Worm (Caenorhabditis elegans) whole organism, young adult: ENCODE measurements around the gene rga-9.

Source experiments
- C17E4.6 ChIP-seq: fragments of 200-800 bp; sonication (Bioruptor generic); IDR thresholded peaks from 2 replicates; pipeline ENCODE4 v1.3.6; 2022; ENCODE audit warnings: missing genetic modification reagents, missing genetic modification characterization, missing compliant biosample characterization
- F22D6.2 ChIP-seq: sonication (generic microtip); optimal IDR thresholded peaks from 2 replicates; lab custom pipeline; 2016; ENCODE audit warnings: mild to moderate bottlenecking, missing genetic modification characterization, missing compliant biosample characterization
- F23B12.7 ChIP-seq: sonication (generic microtip); optimal IDR thresholded peaks from 2 replicates; lab custom pipeline; 2017; ENCODE audit warnings: missing genetic modification characterization, mild to moderate bottlenecking, missing compliant biosample characterization, antibody characterized with exemption, moderate library complexity; ENCODE audit not compliant: insufficient read depth
- F55B11.4 ChIP-seq: sonication (generic microtip); optimal IDR thresholded peaks from 2 replicates; lab custom pipeline; 2016; ENCODE audit warnings: missing compliant biosample characterization, missing genetic modification characterization, borderline replicate concordance; ENCODE audit not compliant: insufficient read depth
- F57C9.4 ChIP-seq: sonication (generic microtip); optimal IDR thresholded peaks from 2 replicates; lab custom pipeline; 2017; ENCODE audit warnings: mild to moderate bottlenecking, missing genetic modification characterization, missing compliant biosample characterization
- K11D2.4 ChIP-seq: fragments of 200-800 bp; sonication (Bioruptor generic); IDR thresholded peaks from 2 replicates; pipeline ENCODE4 v1.3.6; 2022; ENCODE audit warnings: missing genetic modification reagents, missing genetic modification characterization, missing compliant biosample characterization
- Y53F4B.3 ChIP-seq: fragments of 200-800 bp; sonication (Bioruptor generic); IDR thresholded peaks from 2 replicates; pipeline ENCODE4 v1.3.6; 2022; ENCODE audit warnings: missing genetic modification reagents, missing genetic modification characterization, missing compliant biosample characterization
- aptf-2 ChIP-seq: fragments of 200-800 bp; sonication (Bioruptor generic); conservative IDR thresholded peaks from 2 replicates; pipeline ENCODE4 v1.3.6; 2022; ENCODE audit warnings: missing genetic modification reagents, missing genetic modification characterization, missing compliant biosample characterization
- aptf-3 ChIP-seq: fragments of 200-800 bp; sonication (Bioruptor generic); IDR thresholded peaks from 2 replicates; pipeline ENCODE4 v1.3.6; 2022; ENCODE audit warnings: missing genetic modification characterization, missing compliant biosample characterization
- atf-7 ChIP-seq: sonication (generic microtip); optimal IDR thresholded peaks from 2 replicates; lab custom pipeline; 2017; ENCODE audit warnings: mild to moderate bottlenecking, missing genetic modification characterization, missing compliant biosample characterization
- attf-3 ChIP-seq: fragments of 200-800 bp; sonication (Bioruptor generic); conservative IDR thresholded peaks from 2 replicates; pipeline ENCODE4 v1.3.6; 2022; ENCODE audit warnings: missing genetic modification reagents, missing genetic modification characterization, missing compliant biosample characterization
- attf-5 ChIP-seq: fragments of 200-800 bp; sonication (Bioruptor generic); optimal IDR thresholded peaks from 2 replicates; lab custom pipeline; 2018; ENCODE audit warnings: mild to moderate bottlenecking, missing genetic modification characterization, missing compliant biosample characterization
- attf-6 ChIP-seq: fragments of 200-800 bp; sonication (Bioruptor generic); IDR thresholded peaks from 2 replicates; pipeline ENCODE4 v1.3.6; 2022; ENCODE audit warnings: missing genetic modification reagents, missing genetic modification characterization, missing compliant biosample characterization
- bed-1 ChIP-seq: fragments of 200-800 bp; sonication (Bioruptor generic); IDR thresholded peaks from 2 replicates; pipeline ENCODE4 v1.3.6; 2022; ENCODE audit warnings: missing genetic modification reagents, missing genetic modification characterization, missing compliant biosample characterization
- ceh-100 ChIP-seq: fragments of 200-800 bp; sonication (Bioruptor generic); IDR thresholded peaks from 2 replicates; pipeline ENCODE4 v1.3.6; 2022; ENCODE audit warnings: missing genetic modification reagents, missing genetic modification characterization, missing compliant biosample characterization
- ceh-58 ChIP-seq: fragments of 200-800 bp; sonication (Bioruptor generic); IDR thresholded peaks from 2 replicates; pipeline ENCODE4 v1.3.6; 2022; ENCODE audit warnings: missing genetic modification characterization, missing compliant biosample characterization
- ceh-79 ChIP-seq: sonication (generic microtip); optimal IDR thresholded peaks from 2 replicates; lab custom pipeline; 2017; ENCODE audit warnings: mild to moderate bottlenecking, missing genetic modification characterization, missing compliant biosample characterization
- ceh-91 ChIP-seq: fragments of 200-800 bp; sonication (Bioruptor generic); IDR thresholded peaks from 2 replicates; pipeline ENCODE4 v1.3.6; 2022; ENCODE audit warnings: missing genetic modification reagents, missing genetic modification characterization, missing compliant biosample characterization
- dpff-1 ChIP-seq: sonication (generic microtip); optimal IDR thresholded peaks from 2 replicates; lab custom pipeline; 2017; ENCODE audit warnings: mild to moderate bottlenecking, missing genetic modification characterization, missing compliant biosample characterization
- ekl-4 ChIP-seq: fragments of 200-800 bp; sonication (Bioruptor generic); IDR thresholded peaks from 2 replicates; pipeline ENCODE4 v1.3.6; 2022; ENCODE audit warnings: missing genetic modification reagents, missing genetic modification characterization, missing compliant biosample characterization
- ets-4 ChIP-seq: fragments of 200-800 bp; sonication (Bioruptor generic); optimal IDR thresholded peaks from 2 replicates; lab custom pipeline; 2018; ENCODE audit warnings: mild to moderate bottlenecking, missing genetic modification characterization, missing compliant biosample characterization
- gei-17 ChIP-seq: fragments of 200-800 bp; sonication (Bioruptor generic); optimal IDR thresholded peaks from 2 replicates; lab custom pipeline; 2018; ENCODE audit warnings: mild to moderate bottlenecking, missing genetic modification characterization, missing compliant biosample characterization
- hlh-26 ChIP-seq: fragments of 200-800 bp; sonication (Bioruptor generic); conservative IDR thresholded peaks from 2 replicates; pipeline ENCODE4 v1.3.6; 2022; ENCODE audit warnings: missing genetic modification reagents, missing genetic modification characterization, missing compliant biosample characterization
- hsf-1 ChIP-seq: fragments of 200-800 bp; sonication (Bioruptor generic); IDR thresholded peaks from 2 replicates; pipeline ENCODE4 v1.3.6; 2022; ENCODE audit warnings: missing genetic modification reagents, missing genetic modification characterization, missing compliant biosample characterization
- lin-26 ChIP-seq: fragments of 200-800 bp; sonication (Bioruptor generic); IDR thresholded peaks from 2 replicates; pipeline ENCODE4 v1.3.6; 2022; ENCODE audit warnings: missing genetic modification reagents, missing genetic modification characterization, missing compliant biosample characterization
- lin-40 ChIP-seq: sonication (generic microtip); optimal IDR thresholded peaks from 2 replicates; lab custom pipeline; 2016; ENCODE audit warnings: missing genetic modification characterization, mild to moderate bottlenecking, missing compliant biosample characterization, missing genotype, missing genetic modification reagents
- madf-10 ChIP-seq: sonication (generic microtip); optimal IDR thresholded peaks from 2 replicates; lab custom pipeline; 2016; ENCODE audit warnings: mild to moderate bottlenecking, missing genetic modification characterization, missing compliant biosample characterization
- mel-28 ChIP-seq: sonication (generic microtip); optimal IDR thresholded peaks from 2 replicates; lab custom pipeline; 2016; ENCODE audit warnings: borderline replicate concordance, mild to moderate bottlenecking, missing genetic modification characterization, missing compliant biosample characterization
- nfya-1 ChIP-seq: sonication (generic microtip); optimal IDR thresholded peaks from 2 replicates; lab custom pipeline; 2017; ENCODE audit warnings: antibody characterized with exemption, missing compliant biosample characterization, missing genetic modification characterization, borderline replicate concordance; ENCODE audit not compliant: insufficient read depth
- nfyb-1 ChIP-seq: fragments of 200-800 bp; sonication (Bioruptor generic); IDR thresholded peaks from 2 replicates; pipeline ENCODE4 v1.3.6; 2022; ENCODE audit warnings: missing genetic modification reagents, missing genetic modification characterization, missing compliant biosample characterization
- nhr-80 ChIP-seq: sonication (generic microtip); optimal IDR thresholded peaks from 2 replicates; lab custom pipeline; 2016; ENCODE audit warnings: missing genetic modification characterization, missing compliant biosample characterization
- nhr-90 ChIP-seq: sonication (generic microtip); optimal IDR thresholded peaks from 2 replicates; lab custom pipeline; 2016; ENCODE audit warnings: missing genotype, mild to moderate bottlenecking, missing genetic modification characterization, missing compliant biosample characterization
- pha-4 ChIP-seq: fragments of 150-350 bp; sonication (generic microtip); optimal IDR thresholded peaks from 2 replicates; lab custom pipeline; 2014; ENCODE audit warnings: missing biosample characterization, missing genetic modification reagents, missing genetic modification characterization
- rcor-1 ChIP-seq: fragments of 200-800 bp; sonication (Bioruptor generic); IDR thresholded peaks from 2 replicates; pipeline ENCODE4 v1.3.6; 2022; ENCODE audit warnings: missing genetic modification reagents, missing genetic modification characterization, missing compliant biosample characterization
- repo-1 ChIP-seq: sonication (generic microtip); optimal IDR thresholded peaks from 2 replicates; lab custom pipeline; 2017; ENCODE audit warnings: mild to moderate bottlenecking, missing genetic modification characterization, missing compliant biosample characterization
- sea-2 ChIP-seq: fragments of 200-800 bp; sonication (Bioruptor generic); IDR thresholded peaks from 2 replicates; pipeline ENCODE4 v1.3.6; 2022; ENCODE audit warnings: missing genetic modification characterization, missing compliant biosample characterization
- snpc-1.1 ChIP-seq: sonication (generic microtip); optimal IDR thresholded peaks from 2 replicates; lab custom pipeline; 2017; ENCODE audit warnings: missing genetic modification characterization, mild to moderate bottlenecking, missing compliant biosample characterization, antibody characterized with exemption, moderate library complexity, missing genotype, missing genetic modification reagents; ENCODE audit not compliant: insufficient read depth
- snpc-3.4 ChIP-seq: sonication (generic microtip); optimal IDR thresholded peaks from 2 replicates; lab custom pipeline; 2017; ENCODE audit warnings: missing genetic modification characterization, mild to moderate bottlenecking, missing compliant biosample characterization, antibody characterized with exemption, moderate library complexity, missing genotype, missing genetic modification reagents
- snpc-4 ChIP-seq, 5 experiments: fragments of 150-350 bp in 1 of 5; sonication (generic microtip) in 4 of 5; optimal IDR thresholded peaks; 2 replicates each; lab custom pipeline; 2014 to 2018; ENCODE audit warnings: missing genetic modification characterization in 5 of 5, missing biosample characterization in 3 of 5, antibody characterized with exemption in 2 of 5, mild to moderate bottlenecking in 2 of 5, missing compliant biosample characterization in 2 of 5, missing genotype in 2 of 5, moderate library complexity in 2 of 5, missing genetic modification reagents in 1 of 5
- tbx-9 ChIP-seq: sonication (generic microtip); optimal IDR thresholded peaks from 2 replicates; lab custom pipeline; 2016; ENCODE audit warnings: borderline replicate concordance, missing genetic modification characterization, inconsistent platforms, missing compliant biosample characterization
- unc-130 ChIP-seq: sonication (generic microtip); optimal IDR thresholded peaks from 2 replicates; lab custom pipeline; 2016; ENCODE audit warnings: missing genetic modification reagents, missing genetic modification characterization, missing compliant biosample characterization
- xnd-1 ChIP-seq: sonication (generic microtip); optimal IDR thresholded peaks from 2 replicates; lab custom pipeline; 2016; ENCODE audit warnings: missing genotype, missing genetic modification reagents, missing genetic modification characterization, missing compliant biosample characterization
- zfh-2 ChIP-seq: fragments of 200-800 bp; sonication (Bioruptor generic); conservative IDR thresholded peaks from 2 replicates; pipeline ENCODE4 v1.3.6; 2022; ENCODE audit warnings: missing genetic modification reagents, missing genetic modification characterization, missing compliant biosample characterization
- zim-3 ChIP-seq: sonication (generic microtip); optimal IDR thresholded peaks from 2 replicates; lab custom pipeline; 2017; ENCODE audit warnings: mild to moderate bottlenecking, missing genetic modification characterization, moderate library complexity, missing compliant biosample characterization
- ztf-22 ChIP-seq: fragments of 200-800 bp; sonication (Bioruptor generic); optimal IDR thresholded peaks from 2 replicates; lab custom pipeline; 2018; ENCODE audit warnings: mild to moderate bottlenecking, missing genetic modification characterization, moderate library complexity, missing compliant biosample characterization
- ztf-25 ChIP-seq: fragments of 200-800 bp; sonication (Bioruptor generic); IDR thresholded peaks from 2 replicates; pipeline ENCODE4 v1.3.6; 2022; ENCODE audit warnings: missing genetic modification reagents, missing genetic modification characterization, missing compliant biosample characterization
- ztf-6 ChIP-seq: fragments of 200-800 bp; sonication (Bioruptor generic); IDR thresholded peaks from 2 replicates; pipeline ENCODE4 v1.3.6; 2022; ENCODE audit warnings: missing genetic modification reagents, missing genetic modification characterization, missing compliant biosample characterization

rga-9 gene

ce11 chrII:15232705-15233104, 35.3 kb upstream of the rga-9 start, which contains the start of gene Y46E12BL.2 (continued):
- TF ChIP-seq ztf-25 (GFP tag; lab: Robert Waterston, UW) (peak; percentile 61; the same call in 1 of the 2 replicates), repo-1 (tag; lab: Kevin White, UChicago) (no peak), nfyb-1 (GFP tag; lab: Robert Waterston, UW) (peak; percentile 48; the same call in 1 of the 2 replicates), bed-1 (GFP tag; lab: Robert Waterston, UW) (no peak), Y53F4B.3 (GFP tag; lab: Robert Waterston, UW) (0 out of 2 replicates have a peak, but pooled peaks have one; percentile 8), aptf-2 (0 out of 2 replicates have a peak, but pooled peaks have one; percentile 29), zfh-2 (no peak), xnd-1 (tag; lab: Kevin White, UChicago) (peak; percentile 12), ceh-100 (GFP tag; lab: Robert Waterston, UW) (peak; percentile 70), atf-7 (tag; lab: Kevin White, UChicago) (no peak), F55B11.4 (tag; lab: Kevin White, UChicago) (no peak), attf-3 (GFP tag; lab: Robert Waterston, UW) (0 out of 2 replicates have a peak, but pooled peaks have one; percentile 23), ekl-4 (GFP tag; lab: Robert Waterston, UW) (peak; percentile 55; the same call in 1 of the 2 replicates), snpc-4 (GFP tag; optimal IDR thresholded peaks at IDR 0.05; lab: Kevin White, UChicago) (no peak), snpc-4 (tag; optimal IDR thresholded peaks at IDR 0.05; lab: Kevin White, UChicago) (peak in 3 of 4 experiments; percentile 34 to 45 (median 43)), lin-40 (tag; lab: Kevin White, UChicago) (peak; percentile 24), zim-3 (tag; lab: Kevin White, UChicago) (no peak), attf-5 (GFP tag; lab: Kevin White, UChicago) (peak; percentile 53), K11D2.4 (GFP tag; lab: Robert Waterston, UW) (0 out of 2 replicates have a peak, but pooled peaks have one; percentile 17), dpff-1 (no peak), hlh-26 (GFP tag; lab: Robert Waterston, UW) (no peak), C17E4.6 (GFP tag; lab: Robert Waterston, UW) (peak; percentile 61; the same call in 1 of the 2 replicates), nhr-80 (tag; lab: Kevin White, UChicago) (peak; percentile 12), ztf-6 (GFP tag; lab: Robert Waterston, UW) (no peak), lin-26 (GFP tag; lab: Robert Waterston, UW) (no peak), hsf-1 (peak; percentile 54; the same call in 1 of the 2 replicates), aptf-3 (GFP tag; lab: Robert Waterston, UW) (no peak), sea-2 (no peak), ztf-22 (no peak), ets-4 (GFP tag; lab: Kevin White, UChicago) (no peak), ceh-79 (tag; lab: Kevin White, UChicago) (no peak), pha-4 (tag; lab: Kevin White, UChicago) (no peak), ceh-91 (GFP tag; lab: Robert Waterston, UW) (peak; percentile 85), F22D6.2 (tag; lab: Kevin White, UChicago) (no peak), F57C9.4 (no peak), nhr-90 (tag; lab: Kevin White, UChicago) (no peak), gei-17 (GFP tag; lab: Kevin White, UChicago) (no peak), attf-6 (GFP tag; lab: Robert Waterston, UW) (no peak), unc-130 (GFP tag; lab: Kevin White, UChicago) (peak; percentile 80), snpc-1.1 (peak; percentile 7), F23B12.7 (tag; lab: Kevin White, UChicago) (peak; percentile 63), rcor-1 (peak; percentile 47; the same call in 1 of the 2 replicates), madf-10 (tag; lab: Kevin White, UChicago) (peak; percentile 13), mel-28 (tag; lab: Kevin White, UChicago) (no peak), snpc-3.4 (tag; lab: Kevin White, UChicago) (peak; percentile 46), ceh-58 (GFP tag; lab: Robert Waterston, UW) (no peak), nfya-1 (tag; lab: Kevin White, UChicago) (no peak), tbx-9 (tag; lab: Kevin White, UChicago) (no peak)
